Worm (Caenorhabditis elegans) whole organism, young adult: ENCODE measurements around the gene acn-1.

Experiments
- D2030.7 ChIP-seq: fragments of 200-800 bp; sonication (Bioruptor generic); IDR thresholded peaks from 2 replicates; pipeline ENCODE4 v1.3.6; 2022; ENCODE audit warnings: missing genetic modification reagents, missing genetic modification characterization, missing compliant biosample characterization
- Y95B8A.8 ChIP-seq: fragments of 200-800 bp; sonication (Bioruptor generic); IDR thresholded peaks from 2 replicates; pipeline ENCODE4 v1.3.6; 2022; ENCODE audit warnings: missing genetic modification reagents, missing genetic modification characterization, missing compliant biosample characterization

DNA sequence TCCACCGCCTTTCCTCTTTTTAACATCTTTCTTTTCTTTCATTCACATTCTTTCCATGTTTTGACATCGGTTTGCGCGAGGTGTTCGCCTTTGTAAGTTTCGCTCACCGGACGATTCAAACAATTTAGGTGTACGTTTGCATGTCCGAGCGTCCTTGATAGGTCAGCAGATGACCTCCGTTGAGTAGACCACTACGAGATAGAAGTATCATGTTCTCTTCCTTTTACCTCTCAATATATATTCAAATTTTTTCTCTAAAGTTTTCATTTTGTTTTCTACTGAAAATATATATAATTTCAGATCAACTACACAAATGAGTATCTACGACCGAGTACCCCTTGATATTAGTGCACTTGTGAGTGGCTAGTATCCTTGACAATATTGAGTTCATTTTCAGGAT, 36.1 kb downstream of the acn-1 start, which contains the start of gene C24H10.3:
- no peak for TF ChIP-seq D2030.7
- no peak for TF ChIP-seq Y95B8A.8 (GFP tag; lab: Robert Waterston, UW)
